Fruit fly (Drosophila melanogaster) whole organism, pupa: ENCODE data around the gene CG1835.

Source experiments
- Snoo ChIP-seq: fragments of 200-800 bp; sonication (Bioruptor generic); optimal IDR thresholded peaks from 3 replicates; lab custom pipeline; 2017; ENCODE audit warnings: missing biosample characterization, mild to moderate bottlenecking, missing genetic modification characterization, inconsistent platforms
- fd96Ca ChIP-seq: fragments of 200-800 bp; sonication (Bioruptor generic); IDR thresholded peaks from 3 replicates; pipeline ENCODE4 v1.3.6; 2022; ENCODE audit warnings: missing biosample characterization, missing genetic modification characterization
- rn ChIP-seq: fragments of 200-800 bp; sonication (Bioruptor generic); IDR thresholded peaks from 2 replicates; pipeline ENCODE4 v1.3.6; 2022; ENCODE audit warnings: missing biosample characterization, missing genetic modification characterization

dm6 chrX:20709682-20710081, 48.0 kb downstream of the CG1835 start:
- TF ChIP-seq fd96Ca (GFP tag; lab: Robert Waterston, UW), result no peak
- no peak for TF ChIP-seq rn (GFP tag; lab: Robert Waterston, UW)
- TF ChIP-seq Snoo (tag; lab: Kevin White, UChicago), result no peak
